Fruit fly (Drosophila melanogaster) whole organism, embryonic: ENCODE measurements around the gene CG6015.

Experiments used
- Antp ChIP-seq: fragments of 200-800 bp; sonication (Bioruptor generic); optimal IDR thresholded peaks from 3 replicates; lab custom pipeline; 2016; ENCODE audit warnings: missing biosample characterization, missing genetic modification characterization
- B-H2 ChIP-seq: fragments of 200-800 bp; sonication (Bioruptor generic); optimal IDR thresholded peaks from 2 replicates; lab custom pipeline; 2018; ENCODE audit warnings: missing biosample characterization, mild to moderate bottlenecking, missing genetic modification characterization
- BEAF-32 ChIP-seq: fragments of 200-800 bp; sonication (Bioruptor generic); optimal IDR thresholded peaks from 3 replicates; lab custom pipeline; 2017; ENCODE audit warnings: missing biosample characterization, missing genetic modification characterization, mild to moderate bottlenecking, moderate library complexity, missing genetic modification reagents
- CG1024 ChIP-seq: fragments of 200-800 bp; sonication (Bioruptor generic); IDR thresholded peaks from 2 replicates; pipeline ENCODE4 v1.3.6; 2022; ENCODE audit warnings: missing biosample characterization, missing genetic modification characterization
- CG10366 ChIP-seq: fragments of 200-800 bp; sonication (Bioruptor generic); IDR thresholded peaks from 2 replicates; pipeline ENCODE4 v1.3.6; 2022; ENCODE audit warnings: missing biosample characterization, missing genetic modification characterization
- CG11093 ChIP-seq: fragments of 200-800 bp; sonication (Bioruptor generic); IDR thresholded peaks from 3 replicates; pipeline ENCODE4 v1.3.6; 2022; ENCODE audit warnings: missing biosample characterization, missing genetic modification characterization
- CG11560 ChIP-seq: fragments of 200-800 bp; sonication (Bioruptor generic); IDR thresholded peaks from 3 replicates; pipeline ENCODE4 v1.3.6; 2022; ENCODE audit warnings: missing biosample characterization, missing genetic modification characterization
- CG12104 ChIP-seq: fragments of 200-800 bp; sonication (Bioruptor generic); optimal IDR thresholded peaks from 3 replicates; lab custom pipeline; 2016; ENCODE audit warnings: missing biosample characterization, missing genetic modification characterization
- CG13894 ChIP-seq: fragments of 200-800 bp; sonication (Bioruptor generic); optimal IDR thresholded peaks from 3 replicates; lab custom pipeline; 2018; ENCODE audit warnings: missing biosample characterization, mild to moderate bottlenecking, missing genetic modification characterization, moderate library complexity
- CG15601 ChIP-seq: fragments of 200-800 bp; sonication (Bioruptor generic); optimal IDR thresholded peaks from 3 replicates; lab custom pipeline; 2019; ENCODE audit warnings: missing biosample characterization, mild to moderate bottlenecking, missing genetic modification characterization, moderate library complexity
- CG16863 ChIP-seq: fragments of 200-800 bp; sonication (Bioruptor generic); optimal IDR thresholded peaks from 3 replicates; lab custom pipeline; 2016; ENCODE audit warnings: missing biosample characterization, missing genetic modification characterization
- CG17328 ChIP-seq: fragments of 200-800 bp; sonication (Bioruptor generic); IDR thresholded peaks from 2 replicates; pipeline ENCODE4 v1.3.6; 2022; ENCODE audit warnings: missing biosample characterization, missing genetic modification characterization
- CG3163 ChIP-seq: fragments of 200-800 bp; sonication (Bioruptor generic); optimal IDR thresholded peaks from 3 replicates; lab custom pipeline; 2016; ENCODE audit warnings: missing biosample characterization, missing genetic modification characterization
- CG32767 ChIP-seq: fragments of 200-800 bp; sonication (Bioruptor generic); IDR thresholded peaks from 2 replicates; pipeline ENCODE4 v1.3.6; 2022; ENCODE audit warnings: missing biosample characterization, missing genetic modification characterization
- CG4424 ChIP-seq: fragments of 200-800 bp; sonication (Bioruptor generic); optimal IDR thresholded peaks from 3 replicates; lab custom pipeline; 2016; ENCODE audit warnings: missing biosample characterization, missing genetic modification characterization
- CG4820 ChIP-seq: fragments of 200-800 bp; sonication (Bioruptor generic); optimal IDR thresholded peaks from 3 replicates; lab custom pipeline; 2016; ENCODE audit warnings: missing biosample characterization, missing genetic modification characterization
- CTCF ChIP-seq: fragments of 200-800 bp; sonication (Bioruptor generic); optimal IDR thresholded peaks from 2 replicates; lab custom pipeline; 2017; ENCODE audit warnings: missing biosample characterization, mild to moderate bottlenecking, missing genetic modification characterization, moderate library complexity
- Dad ChIP-seq: fragments of 200-800 bp; sonication (Bioruptor generic); optimal IDR thresholded peaks from 3 replicates; lab custom pipeline; 2016; ENCODE audit warnings: missing biosample characterization, missing genetic modification characterization
- GATAe ChIP-seq: fragments of 200-800 bp; sonication (Bioruptor generic); conservative IDR thresholded peaks from 2 replicates; pipeline ENCODE4 v1.3.6; 2022; ENCODE audit warnings: missing biosample characterization, missing genetic modification characterization
- H2.0 ChIP-seq: fragments of 200-800 bp; sonication (Bioruptor generic); IDR thresholded peaks from 2 replicates; pipeline ENCODE4 v1.3.6; 2022; ENCODE audit warnings: missing biosample characterization, missing genetic modification characterization
- HLHmδ ChIP-seq: fragments of 200-800 bp; sonication (Bioruptor generic); optimal IDR thresholded peaks from 2 replicates; lab custom pipeline; 2018; ENCODE audit warnings: missing biosample characterization, mild to moderate bottlenecking, missing genetic modification characterization, moderate library complexity
- HmgD ChIP-seq: fragments of 200-800 bp; sonication (Bioruptor generic); optimal IDR thresholded peaks from 3 replicates; lab custom pipeline; 2016; ENCODE audit warnings: missing biosample characterization, missing genetic modification characterization
- Hmr ChIP-seq: fragments of 200-800 bp; sonication (Bioruptor generic); optimal IDR thresholded peaks from 3 replicates; lab custom pipeline; 2017; ENCODE audit warnings: mild to moderate bottlenecking, missing biosample characterization, missing genetic modification reagents, missing genetic modification characterization
- Hr78 ChIP-seq, 2 experiments: fragments of 200-800 bp in 1 of 2; fragments of >200 bp in 1 of 2; sonication (Bioruptor generic) in 1 of 2; optimal IDR thresholded peaks; 2 replicates each; lab custom pipeline; 2017 to 2019; ENCODE audit warnings: missing biosample characterization in 2 of 2, missing genetic modification characterization in 2 of 2, mild to moderate bottlenecking in 1 of 2, moderate library complexity in 1 of 2
- MBD-R2 ChIP-seq: fragments of 200-800 bp; sonication (Bioruptor generic); IDR thresholded peaks from 2 replicates; pipeline ENCODE4 v1.3.6; 2022; ENCODE audit warnings: missing biosample characterization, missing genetic modification characterization
- NC2α ChIP-seq: fragments of 200-800 bp; sonication (Bioruptor generic); optimal IDR thresholded peaks from 2 replicates; lab custom pipeline; 2016; ENCODE audit warnings: missing biosample characterization, missing genetic modification characterization
- Six4 ChIP-seq: fragments of 200-800 bp; sonication (Bioruptor generic); optimal IDR thresholded peaks from 2 replicates; lab custom pipeline; 2016; ENCODE audit warnings: missing biosample characterization, missing genetic modification characterization
- Sox102F ChIP-seq: fragments of 200-800 bp; sonication (Bioruptor generic); optimal IDR thresholded peaks from 2 replicates; lab custom pipeline; 2018; ENCODE audit warnings: missing biosample characterization, mild to moderate bottlenecking, missing genetic modification characterization, moderate library complexity
- ac ChIP-seq: fragments of 200-800 bp; sonication (Bioruptor generic); optimal IDR thresholded peaks from 3 replicates; lab custom pipeline; 2017; ENCODE audit warnings: missing biosample characterization, mild to moderate bottlenecking, missing genetic modification characterization
- amos ChIP-seq: fragments of 200-800 bp; sonication (Bioruptor generic); IDR thresholded peaks from 2 replicates; pipeline ENCODE4 v1.3.6; 2022; ENCODE audit warnings: missing biosample characterization, missing genetic modification characterization; ENCODE audit not compliant: partially characterized antibody
- cas ChIP-seq: fragments of 200-800 bp; sonication (Bioruptor generic); IDR thresholded peaks from 2 replicates; pipeline ENCODE4 v1.3.6; 2022; ENCODE audit warnings: missing biosample characterization, missing genetic modification characterization
- emc ChIP-seq: fragments of 200-800 bp; sonication (Bioruptor generic); optimal IDR thresholded peaks from 2 replicates; lab custom pipeline; 2016; ENCODE audit warnings: missing biosample characterization, missing genetic modification characterization
- esg ChIP-seq: fragments of 200-800 bp; sonication (Bioruptor generic); conservative IDR thresholded peaks from 2 replicates; pipeline ENCODE4 v1.3.6; 2022; ENCODE audit warnings: missing biosample characterization, missing genetic modification characterization
- fru ChIP-seq: fragments of >200 bp; optimal IDR thresholded peaks from 2 replicates; lab custom pipeline; 2017
- insv ChIP-seq, 2 experiments: fragments of 200-800 bp; sonication (Bioruptor generic); optimal IDR thresholded peaks; 3 replicates each; lab custom pipeline; 2016 to 2018; ENCODE audit warnings: missing biosample characterization in 2 of 2, missing genetic modification characterization in 2 of 2
- lab ChIP-seq: fragments of 200-800 bp; sonication (Bioruptor generic); optimal IDR thresholded peaks from 3 replicates; lab custom pipeline; 2017; ENCODE audit warnings: missing biosample characterization, missing genetic modification characterization, mild to moderate bottlenecking, moderate library complexity, missing genetic modification reagents
- maf-S ChIP-seq: fragments of 200-800 bp; sonication (Bioruptor generic); optimal IDR thresholded peaks from 2 replicates; lab custom pipeline; 2016; ENCODE audit warnings: missing biosample characterization, missing genetic modification characterization
- mam ChIP-seq: fragments of 200-800 bp; sonication (Bioruptor generic); optimal IDR thresholded peaks from 3 replicates; lab custom pipeline; 2016; ENCODE audit warnings: missing biosample characterization, missing genetic modification characterization
- nom ChIP-seq: fragments of 200-800 bp; sonication (Bioruptor generic); optimal IDR thresholded peaks from 2 replicates; lab custom pipeline; 2017; ENCODE audit warnings: missing biosample characterization, missing genetic modification characterization, mild to moderate bottlenecking, moderate library complexity, missing genetic modification reagents
- p53 ChIP-seq: fragments of 200-800 bp; sonication (Bioruptor generic); optimal IDR thresholded peaks from 2 replicates; lab custom pipeline; 2016; ENCODE audit warnings: missing biosample characterization, missing genetic modification characterization
- pho ChIP-seq: fragments of 200-800 bp; sonication (Bioruptor generic); optimal IDR thresholded peaks from 2 replicates; lab custom pipeline; 2016; ENCODE audit warnings: missing biosample characterization, missing genetic modification characterization
- psq ChIP-seq: fragments of 200-800 bp; sonication (Bioruptor generic); optimal IDR thresholded peaks from 2 replicates; lab custom pipeline; 2017; ENCODE audit warnings: missing biosample characterization, missing genetic modification characterization
- sim ChIP-seq: fragments of 200-800 bp; sonication (Bioruptor generic); IDR thresholded peaks from 2 replicates; pipeline ENCODE4 v1.3.6; 2022; ENCODE audit warnings: missing biosample characterization, missing genetic modification characterization
- tin ChIP-seq: fragments of 200-800 bp; sonication (Bioruptor generic); optimal IDR thresholded peaks from 3 replicates; lab custom pipeline; 2016; ENCODE audit warnings: missing biosample characterization, missing genetic modification characterization
- tio ChIP-seq: fragments of 200-800 bp; sonication (Bioruptor generic); optimal IDR thresholded peaks from 2 replicates; lab custom pipeline; 2017; ENCODE audit warnings: missing biosample characterization, missing genetic modification characterization, inconsistent platforms
- toy ChIP-seq: fragments of 200-800 bp; sonication (Bioruptor generic); IDR thresholded peaks from 2 replicates; pipeline ENCODE4 v1.3.6; 2022; ENCODE audit warnings: missing biosample characterization, missing genetic modification characterization
- ttk ChIP-seq: fragments of 200-800 bp; sonication (Bioruptor generic); IDR thresholded peaks from 2 replicates; pipeline ENCODE4 v2.1.2; 2022; ENCODE audit warnings: missing biosample characterization, missing genetic modification characterization
- unc-4 ChIP-seq: fragments of 200-800 bp; sonication (Bioruptor generic); IDR thresholded peaks from 2 replicates; pipeline ENCODE4 v1.3.6; 2022; ENCODE audit warnings: missing biosample characterization, missing genetic modification characterization; ENCODE audit not compliant: partially characterized antibody
- vnd ChIP-seq: fragments of 200-800 bp; sonication (Bioruptor generic); IDR thresholded peaks from 3 replicates; pipeline ENCODE4 v1.3.6; 2022; ENCODE audit warnings: missing biosample characterization, missing genetic modification characterization; ENCODE audit not compliant: partially characterized antibody
- vvl ChIP-seq: fragments of 200-800 bp; sonication (Bioruptor generic); IDR thresholded peaks from 2 replicates; pipeline ENCODE4 v1.3.6; 2022; ENCODE audit warnings: missing biosample characterization, missing genetic modification characterization

CG6015 gene

DNA sequence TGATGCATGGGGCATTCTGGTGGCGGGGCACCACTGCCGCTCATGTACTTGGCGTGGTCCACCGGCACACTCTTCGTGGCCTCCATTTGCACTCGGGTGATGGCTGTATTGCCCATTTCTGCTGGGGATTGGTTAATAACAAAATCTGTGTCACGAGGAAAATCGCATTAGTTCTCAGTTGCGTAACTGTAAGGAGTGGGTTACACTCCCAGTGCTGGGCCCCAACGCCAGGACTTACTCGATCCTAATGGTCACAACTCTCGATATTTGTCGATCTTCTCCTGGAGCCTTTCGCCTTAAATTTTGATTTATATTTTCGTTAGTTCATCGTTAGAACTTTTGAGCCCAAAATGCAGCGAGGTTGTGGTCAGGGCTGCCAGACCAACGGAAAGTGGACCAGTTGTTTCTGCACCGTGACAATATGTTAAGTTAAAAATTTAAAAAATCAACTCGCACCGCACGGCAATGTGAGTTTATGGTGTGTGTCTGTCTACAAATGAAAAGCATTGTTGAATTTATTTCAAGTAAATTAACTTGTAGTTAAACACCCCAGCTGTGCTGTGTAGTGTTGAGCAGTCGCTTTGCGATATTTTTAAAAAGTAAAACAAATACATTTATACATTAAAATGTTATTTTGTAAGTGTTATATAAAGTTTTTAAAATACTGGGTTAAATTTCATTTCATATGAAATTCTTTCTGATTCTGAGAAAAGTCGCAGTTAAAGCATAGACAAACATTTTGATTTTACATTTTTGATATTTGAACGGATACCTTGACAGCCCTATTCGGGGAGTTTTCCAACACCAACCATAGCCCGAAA lies 7.0 kb downstream of the CG6015 start, which contains the start of the genes Cchl and ND-42 (continued):
- TF ChIP-seq esg = peak; percentile 58
- no peak for TF ChIP-seq fru
- peak; percentile 74 for TF ChIP-seq CG4820
- TF ChIP-seq BEAF-32 = peak; percentile 80
- TF ChIP-seq Hmr (GFP tag; lab: Kevin White, UChicago) = no peak
- TF ChIP-seq HLHmδ (GFP tag; lab: Kevin White, UChicago) = no peak
- TF ChIP-seq ac (GFP tag; lab: Kevin White, UChicago) = no peak
- peak; percentile 74 for TF ChIP-seq CG32767 (GFP tag; lab: Robert Waterston, UW)
- peak; percentile 54 for TF ChIP-seq Dad (GFP tag; lab: Kevin White, UChicago)
- peak; percentile 73 for TF ChIP-seq Six4 (GFP tag; lab: Kevin White, UChicago)
- peak; percentile 78 for TF ChIP-seq mam
- TF ChIP-seq emc = peak; percentile 52
- TF ChIP-seq nom = peak; percentile 56
- TF ChIP-seq CG10366 = peak; percentile 55
- TF ChIP-seq lab = no peak
- TF ChIP-seq vnd (GFP tag; lab: Robert Waterston, UW) = 0 out of 3 replicates have a peak, but pooled peaks have one; percentile 44
- 0 out of 2 replicates have a peak, but pooled peaks have one; percentile 21 for TF ChIP-seq toy (GFP tag; lab: Robert Waterston, UW)
- peak in 1 of 2 experiments; percentile 56 for TF ChIP-seq insv (GFP tag; optimal IDR thresholded peaks at IDR 0.05; lab: Kevin White, UChicago)
- TF ChIP-seq unc-4 (GFP tag; lab: Robert Waterston, UW) = peak; percentile 60
- peak; percentile 52 for TF ChIP-seq amos (GFP tag; lab: Robert Waterston, UW)
- peak; percentile 70 for TF ChIP-seq MBD-R2 (GFP tag; lab: Robert Waterston, UW)
- peak; percentile 22 for TF ChIP-seq HmgD (GFP tag; lab: Kevin White, UChicago)
- TF ChIP-seq CG16863 (GFP tag; lab: Kevin White, UChicago) = peak; percentile 71
- TF ChIP-seq tin = peak; percentile 83
- 0 out of 2 replicates have a peak, but pooled peaks have one; percentile 6 for TF ChIP-seq cas (GFP tag; lab: Robert Waterston, UW)
- peak; percentile 47 for TF ChIP-seq CG3163 (GFP tag; lab: Kevin White, UChicago)
- TF ChIP-seq p53 = peak; percentile 3
- peak; percentile 36; the same call in 1 of the 3 replicates for TF ChIP-seq CG11560 (tag; lab: Robert Waterston, UW)
- no peak for TF ChIP-seq sim (GFP tag; lab: Robert Waterston, UW)
- TF ChIP-seq pho (GFP tag; lab: Kevin White, UChicago) = peak; percentile 57
- TF ChIP-seq maf-S (GFP tag; lab: Kevin White, UChicago) = no peak
- peak; percentile 84 for TF ChIP-seq CG4424 (GFP tag; lab: Kevin White, UChicago)
- TF ChIP-seq GATAe = no peak
- TF ChIP-seq Hr78 (GFP tag; optimal IDR thresholded peaks at IDR 0.05; lab: Kevin White, UChicago) = peak in 1 of 2 experiments; percentile 11
- TF ChIP-seq tio (GFP tag; lab: Kevin White, UChicago) = no peak
- TF ChIP-seq B-H2 (GFP tag; lab: Kevin White, UChicago) = peak; percentile 88
- peak; percentile 81 for TF ChIP-seq CG12104 (GFP tag; lab: Kevin White, UChicago)
- TF ChIP-seq psq = peak; percentile 65
- peak; percentile 69 for TF ChIP-seq CG17328 (GFP tag; lab: Robert Waterston, UW)
- TF ChIP-seq CG11093 (GFP tag; lab: Robert Waterston, UW) = peak; percentile 8; the same call in 1 of the 3 replicates
- peak; percentile 50; the same call in 1 of the 2 replicates for TF ChIP-seq ttk (GFP tag; lab: Robert Waterston, UW)
- peak; percentile 68 for TF ChIP-seq NC2α (GFP tag; lab: Kevin White, UChicago)
- peak; percentile 85 for TF ChIP-seq CG13894 (tag; lab: Kevin White, UChicago)
- peak; percentile 81 for TF ChIP-seq Sox102F (GFP tag; lab: Kevin White, UChicago)
- TF ChIP-seq vvl = peak; percentile 87
- TF ChIP-seq Antp = peak; percentile 72
- no peak for TF ChIP-seq CG1024
- peak; percentile 61 for TF ChIP-seq CG15601 (tag; lab: Kevin White, UChicago)
- TF ChIP-seq H2.0 (GFP tag; lab: Robert Waterston, UW) = peak; percentile 26; the same call in 1 of the 2 replicates
- peak; percentile 48 for TF ChIP-seq CTCF (GFP tag; lab: Kevin White, UChicago)
